Worm (Caenorhabditis elegans): ENCODE data around the gene vha-7.
"Not testable (repeated sequence)": the region's sequence is repeated elsewhere in the genome, so short reads cannot be mapped to it uniquely, and the experiment has no call there.

vha-7 gene

DNA sequence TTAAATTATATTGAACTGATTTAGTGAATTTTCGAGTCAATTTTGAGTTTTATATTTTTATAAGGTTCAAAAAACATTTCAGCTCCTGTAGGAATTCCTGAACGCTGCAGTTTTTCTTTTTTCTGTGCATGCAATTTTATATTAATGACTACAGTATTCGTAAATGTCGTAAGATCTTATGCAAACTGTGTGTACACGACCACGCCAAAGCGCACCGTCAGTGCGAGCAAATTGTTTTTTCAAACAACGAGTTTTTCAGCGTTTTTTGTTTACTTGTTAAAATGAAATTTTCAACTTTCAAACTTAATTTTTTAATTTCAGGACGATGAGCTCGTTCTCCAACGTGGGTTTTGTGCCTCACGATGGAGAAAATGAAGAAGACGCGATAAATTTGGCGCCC is at the start of gene vha-7:
vha-7 (plus strand) TSS at position 326 of the 400 bp plus-strand sequence.
- TF ChIP-seq unc-62 (GFP tag; optimal IDR thresholded peaks at IDR 0.05): no peak

ce11 chrIV:12594574-12594973 is 45.7 kb upstream of the vha-7 start:
- no peak for TF ChIP-seq unc-62 (GFP tag; optimal IDR thresholded peaks at IDR 0.05)

ce11 chrIV:12596960-12597359 is 43.3 kb upstream of the vha-7 start:
- TF ChIP-seq unc-62 (GFP tag; optimal IDR thresholded peaks at IDR 0.05): no peak

- no peak for TF ChIP-seq unc-62 (GFP tag; optimal IDR thresholded peaks at IDR 0.05)
These were observed 41.1 kb upstream of the vha-7 start, which contains the start of gene pgp-1 for ce11 chrIV:12599158-12599557. Gene pgp-1, minus strand, starts transcription at chrIV:12599169.

DNA sequence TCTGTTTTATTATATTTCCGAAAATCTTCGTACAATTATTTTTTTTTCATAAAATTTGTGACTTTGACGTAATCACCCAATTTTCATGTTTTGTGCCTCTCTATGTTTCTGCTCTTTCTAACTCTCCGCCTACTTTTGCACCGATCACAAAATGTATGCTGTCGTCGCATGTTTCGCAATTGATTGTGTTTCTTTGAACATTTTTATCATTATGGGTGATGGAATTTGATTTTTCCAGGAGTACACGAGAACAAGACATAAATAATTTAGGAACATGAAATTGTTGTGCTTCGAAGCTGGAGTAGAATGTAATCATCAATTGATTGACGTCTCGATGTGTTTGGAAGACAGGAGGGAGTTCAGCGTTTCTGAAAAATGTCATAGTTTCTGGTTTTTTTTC is 39.3 kb upstream of the vha-7 start:
- no peak for TF ChIP-seq unc-62 (GFP tag; optimal IDR thresholded peaks at IDR 0.05)

ce11 chrIV:12605401-12605800 is 34.9 kb upstream of the vha-7 start, which contains the start of gene Y55D9A.2:
Gene Y55D9A.2, minus strand, starts transcription at chrIV:12605431.
- no peak for TF ChIP-seq unc-62 (GFP tag; optimal IDR thresholded peaks at IDR 0.05)

ce11 chrIV:12614624-12615023 is 25.6 kb upstream of the vha-7 start, which contains the start of gene efa-6:
Gene efa-6, minus strand, starts transcription at chrIV:12614724.
- no peak for TF ChIP-seq unc-62 (GFP tag; optimal IDR thresholded peaks at IDR 0.05)

- no peak for TF ChIP-seq unc-62 (GFP tag; optimal IDR thresholded peaks at IDR 0.05)
These were observed 25.0 kb upstream of the vha-7 start for ce11 chrIV:12615122-12615745.

- no peak for TF ChIP-seq unc-62 (GFP tag; optimal IDR thresholded peaks at IDR 0.05)
These were observed 23.1 kb upstream of the vha-7 start for ce11 chrIV:12616943-12617689.

DNA sequence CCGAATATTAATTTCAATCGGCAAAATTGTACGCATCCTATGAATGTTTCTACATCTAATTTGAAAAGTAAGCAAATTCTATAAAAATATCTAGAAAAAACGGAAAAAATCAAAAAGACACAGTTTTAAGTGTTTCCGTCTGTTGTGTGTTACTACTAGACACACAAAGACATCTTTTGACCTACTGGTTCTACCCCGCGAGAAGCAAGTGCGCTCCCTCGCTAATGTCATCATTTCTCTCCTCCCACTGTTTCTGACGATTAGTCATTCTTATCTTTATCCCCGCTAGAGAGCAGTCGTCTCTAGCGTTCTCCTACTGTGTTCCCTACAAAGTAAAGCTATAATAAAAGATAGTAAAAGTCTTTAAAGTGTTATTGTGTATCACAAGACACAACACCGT is 22.3 kb upstream of the vha-7 start:
- TF ChIP-seq unc-62 (GFP tag; optimal IDR thresholded peaks at IDR 0.05): no peak

DNA sequence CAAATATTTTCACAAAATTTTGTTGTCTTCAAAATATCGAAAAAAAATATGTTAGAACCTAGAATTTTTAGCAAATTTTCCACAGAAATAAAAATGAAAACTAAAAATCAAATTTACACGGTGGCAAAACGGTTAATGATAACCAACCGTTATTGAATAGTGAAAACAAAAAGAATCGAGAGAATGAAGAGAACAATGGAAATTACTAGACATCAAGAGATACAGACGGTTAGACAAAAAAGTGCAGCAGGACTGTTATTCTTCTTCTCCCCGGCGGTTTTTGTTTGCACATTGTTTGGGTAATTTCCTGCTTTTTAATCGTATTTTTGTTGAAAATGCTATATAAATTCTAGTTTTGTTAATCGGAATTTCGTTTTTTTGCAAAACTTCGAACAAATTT is 21.4 kb upstream of the vha-7 start:
- TF ChIP-seq unc-62 (GFP tag; optimal IDR thresholded peaks at IDR 0.05): no peak

ce11 chrIV:12620921-12621320 is 19.3 kb upstream of the vha-7 start:
- no peak for TF ChIP-seq unc-62 (GFP tag; optimal IDR thresholded peaks at IDR 0.05)

DNA sequence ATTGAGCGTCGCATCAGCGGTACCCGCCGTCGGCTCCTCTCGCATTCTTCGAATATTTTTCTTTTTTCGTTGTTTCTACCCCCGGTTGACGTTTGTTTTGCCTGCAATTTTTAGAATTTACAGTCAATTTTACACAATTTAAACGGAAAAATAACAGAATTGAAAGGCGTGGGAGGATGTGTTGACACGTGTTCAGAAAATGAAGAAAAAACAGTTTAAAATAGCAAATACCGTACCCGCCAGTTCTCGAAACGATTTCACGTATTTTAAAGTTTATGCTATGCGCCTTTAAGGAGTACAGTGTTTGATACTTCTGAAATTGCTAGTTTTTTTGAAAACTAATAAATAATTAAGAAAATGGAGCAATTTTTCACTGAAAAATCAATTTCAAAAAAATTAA is 9.3 kb upstream of the vha-7 start, which contains the start of gene ark-1:
ark-1 (minus strand) TSS at position 101 of the 400 bp plus-strand sequence.
- no peak for TF ChIP-seq unc-62 (GFP tag; optimal IDR thresholded peaks at IDR 0.05)

DNA sequence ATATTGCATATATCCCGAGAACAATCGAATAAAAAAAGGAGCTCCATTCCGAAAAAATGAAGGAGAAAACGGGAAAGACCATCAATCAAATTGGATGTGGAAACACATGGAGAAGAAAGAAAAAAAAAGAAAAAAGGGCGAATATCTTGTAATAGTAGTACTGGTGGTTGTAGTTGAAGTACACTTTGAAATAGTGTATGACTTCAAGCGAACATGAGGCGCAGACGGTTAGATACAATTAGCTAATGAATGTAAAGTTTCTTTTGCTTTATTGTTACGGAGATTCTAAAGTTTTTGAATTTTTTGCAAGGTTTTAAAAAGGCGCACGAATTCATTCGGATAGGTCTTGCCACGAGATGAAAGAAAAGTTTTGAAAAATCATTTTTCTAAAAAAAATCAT is 7.8 kb upstream of the vha-7 start:
- TF ChIP-seq unc-62 (GFP tag; optimal IDR thresholded peaks at IDR 0.05): no peak

- no peak for TF ChIP-seq unc-62 (GFP tag; optimal IDR thresholded peaks at IDR 0.05)
These were observed 6.4 kb upstream of the vha-7 start for ce11 chrIV:12633825-12634224.

- no peak for TF ChIP-seq unc-62 (GFP tag; optimal IDR thresholded peaks at IDR 0.05)
These were observed 2.9 kb upstream of the vha-7 start for ce11 chrIV:12637340-12637739.

- TF ChIP-seq unc-62 (GFP tag; optimal IDR thresholded peaks at IDR 0.05): not testable (repeated sequence)
These were observed 951 bp upstream of the vha-7 start, which contains the start of gene C26H9A.3 for ce11 chrIV:12639311-12639710. Gene C26H9A.3, minus strand, starts transcription at chrIV:12639411.
